Fruit fly (Drosophila melanogaster): Measurements from ENCODE around the gene Ptpmeg.
A peak's percentile ranks its signal among the peaks of the same experiment; 100 is the strongest.

The Ptpmeg gene

dm6 chr3L:324486-324885 is 3.4 kb upstream of the Ptpmeg start, which contains the start of gene CG32344 (continued):
- TF ChIP-seq MBD-R2 (GFP tag; IDR thresholded peaks at IDR 0.05): peak; percentile 62; the same call in 1 of the 2 replicates
- TF ChIP-seq Aef1 (GFP tag; IDR thresholded peaks at IDR 0.05): no peak
- TF ChIP-seq wdn (GFP tag; IDR thresholded peaks at IDR 0.05): no peak
- peak; percentile 27 for TF ChIP-seq phol (tag; optimal IDR thresholded peaks at IDR 0.05)
- no peak for TF ChIP-seq CG9932 (GFP tag; IDR thresholded peaks at IDR 0.05)
- TF ChIP-seq CG3281 (GFP tag; optimal IDR thresholded peaks at IDR 0.05): no peak
- TF ChIP-seq caup (GFP tag; optimal IDR thresholded peaks at IDR 0.05; ENCODE audit: severe bottlenecking): no peak
- no peak for TF ChIP-seq lov (optimal IDR thresholded peaks at IDR 0.05)
- no peak for TF ChIP-seq lov (GFP tag; IDR thresholded peaks at IDR 0.05)
- no peak for TF ChIP-seq MTF-1 (GFP tag; optimal IDR thresholded peaks at IDR 0.05; ENCODE audit: borderline replicate concordance)
- TF ChIP-seq CG5953 (GFP tag; IDR thresholded peaks at IDR 0.05): no peak
- TF ChIP-seq zfh2 (GFP tag; optimal IDR thresholded peaks at IDR 0.05): no peak
- no peak for TF ChIP-seq dpn (GFP tag; optimal IDR thresholded peaks at IDR 0.05)
- TF ChIP-seq lilli (GFP tag; optimal IDR thresholded peaks at IDR 0.05): no peak
- no peak for TF ChIP-seq CG11695 (GFP tag; IDR thresholded peaks at IDR 0.05)
- no peak for TF ChIP-seq CG10209 (GFP tag; optimal IDR thresholded peaks at IDR 0.05)
- no peak for TF ChIP-seq Fer1 (GFP tag; optimal IDR thresholded peaks at IDR 0.05)
- no peak for TF ChIP-seq CG17568 (GFP tag; optimal IDR thresholded peaks at IDR 0.05)
- TF ChIP-seq pb (GFP tag; optimal IDR thresholded peaks at IDR 0.05): no peak
- TF ChIP-seq cg (GFP tag; optimal IDR thresholded peaks at IDR 0.05): no peak
- no peak for TF ChIP-seq CG12104 (GFP tag; optimal IDR thresholded peaks at IDR 0.05)
- no peak for TF ChIP-seq CG11398 (GFP tag; optimal IDR thresholded peaks at IDR 0.05)
- no peak for TF ChIP-seq Abd-B (GFP tag; optimal IDR thresholded peaks at IDR 0.05)
- TF ChIP-seq ERR (GFP tag; optimal IDR thresholded peaks at IDR 0.05): no peak
- no peak for TF ChIP-seq H15 (GFP tag; IDR thresholded peaks at IDR 0.05)
- TF ChIP-seq row (GFP tag; IDR thresholded peaks at IDR 0.05): no peak
- TF ChIP-seq danr (GFP tag; IDR thresholded peaks at IDR 0.05): no peak
- no peak for TF ChIP-seq NC2α (GFP tag; optimal IDR thresholded peaks at IDR 0.05)
- no peak for TF ChIP-seq bcd (GFP tag; optimal IDR thresholded peaks at IDR 0.05)
- no peak for TF ChIP-seq HHEX (GFP tag; optimal IDR thresholded peaks at IDR 0.05)
- TF ChIP-seq sqz (GFP tag; optimal IDR thresholded peaks at IDR 0.05): peak; percentile 85
- no peak for TF ChIP-seq CG1529 (GFP tag; optimal IDR thresholded peaks at IDR 0.05)
- no peak for TF ChIP-seq cas (GFP tag; IDR thresholded peaks at IDR 0.05)
- no peak for TF ChIP-seq exex (tag; optimal IDR thresholded peaks at IDR 0.05)
- TF ChIP-seq NK7.1 (GFP tag; optimal IDR thresholded peaks at IDR 0.05): no peak
- TF ChIP-seq CG4282 (GFP tag; optimal IDR thresholded peaks at IDR 0.05): no peak
- no peak for TF ChIP-seq CG6854 (GFP tag; optimal IDR thresholded peaks at IDR 0.05)
- TF ChIP-seq jing (GFP tag; optimal IDR thresholded peaks at IDR 0.05): no peak
- peak; percentile 74; the same call in 1 of the 2 replicates for TF ChIP-seq hbn (GFP tag; IDR thresholded peaks at IDR 0.05; ENCODE audit: partially characterized antibody)
- TF ChIP-seq nmo (GFP tag; optimal IDR thresholded peaks at IDR 0.05): peak; percentile 16
- TF ChIP-seq CG15011 (GFP tag; optimal IDR thresholded peaks at IDR 0.05): no peak
- TF ChIP-seq toy (GFP tag; IDR thresholded peaks at IDR 0.05): no peak
- no peak for TF ChIP-seq zfh1 (GFP tag; IDR thresholded peaks at IDR 0.05)
- TF ChIP-seq Nf-YB (GFP tag; optimal IDR thresholded peaks at IDR 0.05): no peak
- no peak for TF ChIP-seq Poxn (GFP tag; IDR thresholded peaks at IDR 0.05)
- no peak for TF ChIP-seq trh (GFP tag; optimal IDR thresholded peaks at IDR 0.05)
- no peak for TF ChIP-seq Bteb2 (GFP tag; optimal IDR thresholded peaks at IDR 0.05)
- TF ChIP-seq YL-1 (GFP tag; optimal IDR thresholded peaks at IDR 0.05): peak; percentile 90
- no peak for TF ChIP-seq CG4707 (GFP tag; optimal IDR thresholded peaks at IDR 0.05)
- TF ChIP-seq HLH3B (GFP tag; IDR thresholded peaks at IDR 0.05): no peak
- TF ChIP-seq CG15479 (GFP tag; optimal IDR thresholded peaks at IDR 0.05): no peak
- no peak for TF ChIP-seq chm (GFP tag; IDR thresholded peaks at IDR 0.05)

All from whole organism, embryonic.